Worm (Caenorhabditis elegans) whole organism, midembryonic: ENCODE data around the gene W01D2.3.

Source experiments
- T22C8.4 ChIP-seq: fragments of 200-800 bp; sonication (Bioruptor generic); IDR thresholded peaks from 2 replicates; pipeline ENCODE4 v1.3.6; 2022; ENCODE audit warnings: missing genetic modification characterization, missing compliant biosample characterization
- cog-1 ChIP-seq: sonication (generic microtip); optimal IDR thresholded peaks from 2 replicates; lab custom pipeline; 2016; ENCODE audit warnings: missing genetic modification characterization, missing compliant biosample characterization
- flt-1 ChIP-seq: fragments of 200-800 bp; sonication (Bioruptor generic); IDR thresholded peaks from 2 replicates; pipeline ENCODE4 v1.3.6; 2022; ENCODE audit warnings: missing genetic modification characterization, missing compliant biosample characterization
- klf-2 ChIP-seq: fragments of 200-800 bp; sonication (Bioruptor generic); conservative IDR thresholded peaks from 2 replicates; pipeline ENCODE4 v1.3.6; 2022; ENCODE audit warnings: missing genetic modification reagents, missing genetic modification characterization, missing compliant biosample characterization
- med-1 ChIP-seq: sonication (generic microtip); optimal IDR thresholded peaks from 2 replicates; lab custom pipeline; 2017; ENCODE audit warnings: missing genetic modification characterization, mild to moderate bottlenecking, missing compliant biosample characterization, antibody characterized with exemption, missing genetic modification reagents; ENCODE audit not compliant: insufficient read depth
- ref-1 ChIP-seq: fragments of 200-800 bp; sonication (Bioruptor generic); conservative IDR thresholded peaks from 2 replicates; pipeline ENCODE4 v1.3.6; 2022; ENCODE audit warnings: missing genetic modification reagents, missing genetic modification characterization, missing compliant biosample characterization
- tab-1 ChIP-seq: fragments of 200-800 bp; sonication (Bioruptor generic); IDR thresholded peaks from 2 replicates; pipeline ENCODE4 v1.3.6; 2022; ENCODE audit warnings: missing genetic modification characterization, missing compliant biosample characterization
- ztf-23 ChIP-seq: fragments of 200-800 bp; sonication (Bioruptor generic); IDR thresholded peaks from 2 replicates; pipeline ENCODE4 v1.3.6; 2022; ENCODE audit warnings: missing genetic modification reagents, missing genetic modification characterization, missing compliant biosample characterization
- ztf-29 ChIP-seq: fragments of 200-800 bp; sonication (Bioruptor generic); IDR thresholded peaks from 2 replicates; pipeline ENCODE4 v1.3.6; 2022; ENCODE audit warnings: missing genetic modification reagents, missing genetic modification characterization, missing compliant biosample characterization

W01D2.3 gene

ce11 chrII:14804259-14804899, at the start of gene W01D2.3:
Gene W01D2.3 (minus strand): TSS chrII:14804309.
- peak; percentile 84 for TF ChIP-seq ref-1 (GFP tag; lab: Robert Waterston, UW)
- peak; percentile 86 for TF ChIP-seq klf-2 (GFP tag; lab: Robert Waterston, UW)
- TF ChIP-seq ztf-23 (GFP tag; lab: Robert Waterston, UW): peak; percentile 93
- TF ChIP-seq ztf-29: peak; percentile 83
- TF ChIP-seq flt-1: peak; percentile 93
- peak; percentile 82 for TF ChIP-seq cog-1 (tag; lab: Kevin White, UChicago)
- TF ChIP-seq med-1 (GFP tag; lab: Kevin White, UChicago): peak; percentile 66
- peak; percentile 87 for TF ChIP-seq T22C8.4 (GFP tag; lab: Robert Waterston, UW)
- peak; percentile 90 for TF ChIP-seq tab-1 (GFP tag; lab: Robert Waterston, UW)

- no peak for TF ChIP-seq tab-1 (GFP tag; lab: Robert Waterston, UW)
- TF ChIP-seq klf-2 (GFP tag; lab: Robert Waterston, UW): no peak
- TF ChIP-seq ztf-23 (GFP tag; lab: Robert Waterston, UW): no peak
- no peak for TF ChIP-seq T22C8.4 (GFP tag; lab: Robert Waterston, UW)
- no peak for TF ChIP-seq flt-1
- no peak for TF ChIP-seq med-1 (GFP tag; lab: Kevin White, UChicago)
- no peak for TF ChIP-seq ref-1 (GFP tag; lab: Robert Waterston, UW)
- no peak for TF ChIP-seq cog-1 (tag; lab: Kevin White, UChicago)
- no peak for TF ChIP-seq ztf-29
These were observed 47.4 kb upstream of the W01D2.3 start, which contains the start of gene R05H10.1 for ce11 chrII:14851483-14851882. Gene R05H10.1 (plus strand): TSS chrII:14851816.

- TF ChIP-seq med-1 (GFP tag; lab: Kevin White, UChicago) (no peak), ztf-23 (GFP tag; lab: Robert Waterston, UW) (no peak), T22C8.4 (GFP tag; lab: Robert Waterston, UW) (no peak), tab-1 (GFP tag; lab: Robert Waterston, UW) (no peak), ztf-29 (no peak)
These were observed 45.8 kb upstream of the W01D2.3 start for ce11 chrII:14849897-14850296.

- TF ChIP-seq tab-1 (GFP tag; lab: Robert Waterston, UW) (no peak), ztf-23 (GFP tag; lab: Robert Waterston, UW) (no peak), ztf-29 (no peak), klf-2 (GFP tag; lab: Robert Waterston, UW) (no peak), med-1 (GFP tag; lab: Kevin White, UChicago) (no peak)
These were observed 40.1 kb upstream of the W01D2.3 start for ce11 chrII:14844253-14844652.

ce11 chrII:14843016-14843415, 38.9 kb upstream of the W01D2.3 start, which contains the start of gene cdh-7:
Gene cdh-7 (plus strand): TSS chrII:14843229.
- no peak for TF ChIP-seq flt-1

- no peak for TF ChIP-seq ref-1 (GFP tag; lab: Robert Waterston, UW)
- no peak for TF ChIP-seq T22C8.4 (GFP tag; lab: Robert Waterston, UW)
- TF ChIP-seq cog-1 (tag; lab: Kevin White, UChicago): no peak
- no peak for TF ChIP-seq flt-1
- TF ChIP-seq klf-2 (GFP tag; lab: Robert Waterston, UW): no peak
- no peak for TF ChIP-seq tab-1 (GFP tag; lab: Robert Waterston, UW)
- TF ChIP-seq med-1 (GFP tag; lab: Kevin White, UChicago): no peak
- TF ChIP-seq ztf-23 (GFP tag; lab: Robert Waterston, UW): no peak
- no peak for TF ChIP-seq ztf-29
These were observed 37.1 kb upstream of the W01D2.3 start for ce11 chrII:14841253-14841652.

ce11 chrII:14838596-14839215, 34.6 kb upstream of the W01D2.3 start:
- TF ChIP-seq T22C8.4 (GFP tag; lab: Robert Waterston, UW): no peak
- TF ChIP-seq ztf-29: no peak
- TF ChIP-seq ref-1 (GFP tag; lab: Robert Waterston, UW): no peak
- no peak for TF ChIP-seq ztf-23 (GFP tag; lab: Robert Waterston, UW)
- TF ChIP-seq cog-1 (tag; lab: Kevin White, UChicago): no peak
- no peak for TF ChIP-seq tab-1 (GFP tag; lab: Robert Waterston, UW)
- TF ChIP-seq med-1 (GFP tag; lab: Kevin White, UChicago): no peak
- no peak for TF ChIP-seq flt-1
- TF ChIP-seq klf-2 (GFP tag; lab: Robert Waterston, UW): no peak

ce11 chrII:14832055-14832454, 27.9 kb upstream of the W01D2.3 start:
- TF ChIP-seq tab-1 (GFP tag; lab: Robert Waterston, UW) (no peak), T22C8.4 (GFP tag; lab: Robert Waterston, UW) (no peak), flt-1 (no peak), med-1 (GFP tag; lab: Kevin White, UChicago) (no peak), klf-2 (GFP tag; lab: Robert Waterston, UW) (no peak), cog-1 (tag; lab: Kevin White, UChicago) (no peak)

- TF ChIP-seq tab-1 (GFP tag; lab: Robert Waterston, UW) (no peak), ztf-29 (no peak), med-1 (GFP tag; lab: Kevin White, UChicago) (no peak), cog-1 (tag; lab: Kevin White, UChicago) (no peak), T22C8.4 (GFP tag; lab: Robert Waterston, UW) (no peak), ztf-23 (GFP tag; lab: Robert Waterston, UW) (no peak), klf-2 (GFP tag; lab: Robert Waterston, UW) (no peak), ref-1 (GFP tag; lab: Robert Waterston, UW) (no peak), flt-1 (no peak)
These were observed 21.3 kb upstream of the W01D2.3 start for ce11 chrII:14825413-14825812.
